Fruit fly (Drosophila melanogaster): Measurements from ENCODE around the gene CG14691.

Gene CG14691

DNA sequence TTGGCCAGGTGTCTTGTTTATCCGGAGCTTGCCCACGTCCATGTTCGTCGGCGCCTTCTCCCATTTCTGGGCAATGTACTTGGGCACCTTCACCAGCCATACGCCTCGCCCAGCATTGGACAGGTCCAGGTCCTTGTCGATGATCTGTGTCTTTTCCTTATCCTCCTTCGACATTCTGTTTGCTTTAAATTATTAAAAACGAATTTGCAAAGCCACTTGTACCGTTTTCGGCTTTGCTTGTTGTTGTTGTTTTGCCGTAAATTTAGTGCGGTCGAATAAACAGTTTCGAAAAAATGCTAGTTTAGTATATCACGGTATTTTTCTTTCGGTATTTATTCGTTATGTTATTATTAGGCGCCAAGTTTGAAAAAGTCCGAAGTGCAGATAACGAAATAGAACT, 12.1 kb upstream of the CG14691 start, which contains the start of gene TfIIFbeta:
TfIIFbeta (minus strand) TSS at position 279 of the 400 bp plus-strand sequence.
- TF ChIP-seq ttk (optimal IDR thresholded peaks at IDR 0.05) (no peak), h (optimal IDR thresholded peaks at IDR 0.05) (no peak), Myc (optimal IDR thresholded peaks at IDR 0.05) (no peak), Sin3A (optimal IDR thresholded peaks at IDR 0.05) (no peak), psq (optimal IDR thresholded peaks at IDR 0.05) (no peak), insv (optimal IDR thresholded peaks at IDR 0.05) (no peak)

dm6 chr3R:10761980-10762379, 6.5 kb upstream of the CG14691 start:
- TF ChIP-seq insv (optimal IDR thresholded peaks at IDR 0.05) (no peak), h (optimal IDR thresholded peaks at IDR 0.05) (no peak), Myc (optimal IDR thresholded peaks at IDR 0.05) (no peak), psq (optimal IDR thresholded peaks at IDR 0.05) (no peak), ttk (optimal IDR thresholded peaks at IDR 0.05) (no peak), Sin3A (optimal IDR thresholded peaks at IDR 0.05) (no peak)

dm6 chr3R:10760966-10761855, 5.8 kb upstream of the CG14691 start, which contains the start of the genes MED7 and Cap-H2:
TSS of gene MED7 (minus strand) at chr3R:10761032.
TSS of gene Cap-H2 (plus strand) at chr3R:10761310.
- TF ChIP-seq psq (optimal IDR thresholded peaks at IDR 0.05): peak; percentile 26
- no peak for TF ChIP-seq h (optimal IDR thresholded peaks at IDR 0.05)

dm6 chr3R:10759348-10759847, 4.0 kb upstream of the CG14691 start, which contains the start of gene CG31272:
TSS of gene CG31272 (minus strand) at chr3R:10759398.
- TF ChIP-seq h (optimal IDR thresholded peaks at IDR 0.05): no peak
- no peak for TF ChIP-seq psq (optimal IDR thresholded peaks at IDR 0.05)
- TF ChIP-seq insv (optimal IDR thresholded peaks at IDR 0.05): no peak
- no peak for TF ChIP-seq Myc (optimal IDR thresholded peaks at IDR 0.05)
- TF ChIP-seq Sin3A (optimal IDR thresholded peaks at IDR 0.05): no peak
- no peak for TF ChIP-seq ttk (optimal IDR thresholded peaks at IDR 0.05)

dm6 chr3R:10751061-10751460, 4.4 kb downstream of the CG14691 start, which contains the start of gene TkR86C:
TSS of gene TkR86C (minus strand) at chr3R:10751228.
- no peak for TF ChIP-seq psq (optimal IDR thresholded peaks at IDR 0.05)
- TF ChIP-seq ttk (optimal IDR thresholded peaks at IDR 0.05): no peak
- TF ChIP-seq h (optimal IDR thresholded peaks at IDR 0.05): no peak
- no peak for TF ChIP-seq insv (optimal IDR thresholded peaks at IDR 0.05)
- TF ChIP-seq Sin3A (optimal IDR thresholded peaks at IDR 0.05): no peak
- no peak for TF ChIP-seq Myc (optimal IDR thresholded peaks at IDR 0.05)

DNA sequence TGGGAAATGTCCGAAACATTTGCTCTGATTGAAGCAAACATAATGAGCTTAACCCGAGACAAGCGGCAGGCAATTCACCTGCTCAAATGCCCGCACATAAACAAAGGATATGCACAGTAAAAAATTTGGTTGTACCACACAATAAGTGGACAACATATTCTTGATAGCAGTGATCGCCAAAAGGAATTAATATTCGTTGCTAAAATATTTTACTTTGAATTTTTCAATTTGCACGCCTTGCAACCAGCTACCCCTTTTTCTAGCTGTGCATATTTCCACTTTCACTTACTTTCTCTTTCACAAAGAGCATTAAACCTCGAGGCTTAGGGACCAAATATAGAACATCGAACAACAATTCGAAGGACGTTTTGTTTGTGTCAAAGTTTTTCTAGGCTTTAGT, 7.8 kb downstream of the CG14691 start:
- TF ChIP-seq Sin3A (optimal IDR thresholded peaks at IDR 0.05) (no peak), ttk (optimal IDR thresholded peaks at IDR 0.05) (no peak), Myc (optimal IDR thresholded peaks at IDR 0.05) (no peak)

- no peak for TF ChIP-seq ttk (optimal IDR thresholded peaks at IDR 0.05)
These were observed 19.6 kb downstream of the CG14691 start, which contains the start of gene tomboy20 for dm6 chr3R:10735857-10736256. TSS of gene tomboy20 (minus strand) at chr3R:10735957.

DNA sequence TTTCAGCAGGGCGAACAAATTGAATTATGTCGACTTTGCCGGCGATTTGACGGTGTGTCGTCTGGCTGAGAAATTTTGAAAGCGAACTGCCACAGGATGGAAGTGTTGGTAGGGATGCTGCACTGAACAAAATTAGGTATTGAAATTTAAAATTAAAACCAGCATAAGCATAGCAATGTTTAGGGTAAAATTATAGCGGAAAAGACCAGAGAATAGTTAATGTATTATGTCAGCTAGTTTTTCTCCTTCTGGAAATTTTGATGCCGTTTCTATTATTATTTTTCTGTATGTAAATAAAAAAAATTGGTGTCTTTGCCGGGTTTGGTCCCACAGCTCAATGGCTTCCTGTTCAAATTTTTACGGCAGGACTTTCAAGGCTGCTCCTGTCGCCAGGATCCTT, 28.7 kb downstream of the CG14691 start:
- TF ChIP-seq psq (optimal IDR thresholded peaks at IDR 0.05): no peak
- TF ChIP-seq Sin3A (optimal IDR thresholded peaks at IDR 0.05): no peak
- TF ChIP-seq h (optimal IDR thresholded peaks at IDR 0.05): no peak
- no peak for TF ChIP-seq Myc (optimal IDR thresholded peaks at IDR 0.05)
- TF ChIP-seq insv (optimal IDR thresholded peaks at IDR 0.05): no peak
- TF ChIP-seq ttk (optimal IDR thresholded peaks at IDR 0.05): no peak

- no peak for TF ChIP-seq ttk (optimal IDR thresholded peaks at IDR 0.05)
- TF ChIP-seq insv (optimal IDR thresholded peaks at IDR 0.05): no peak
- no peak for TF ChIP-seq psq (optimal IDR thresholded peaks at IDR 0.05)
- no peak for TF ChIP-seq Sin3A (optimal IDR thresholded peaks at IDR 0.05)
- no peak for TF ChIP-seq Myc (optimal IDR thresholded peaks at IDR 0.05)
- TF ChIP-seq h (optimal IDR thresholded peaks at IDR 0.05): no peak
These were observed 40.9 kb downstream of the CG14691 start, which contains the start of gene CG4073 for dm6 chr3R:10714498-10714897. TSS of gene CG4073 (plus strand) at chr3R:10714798.

DNA sequence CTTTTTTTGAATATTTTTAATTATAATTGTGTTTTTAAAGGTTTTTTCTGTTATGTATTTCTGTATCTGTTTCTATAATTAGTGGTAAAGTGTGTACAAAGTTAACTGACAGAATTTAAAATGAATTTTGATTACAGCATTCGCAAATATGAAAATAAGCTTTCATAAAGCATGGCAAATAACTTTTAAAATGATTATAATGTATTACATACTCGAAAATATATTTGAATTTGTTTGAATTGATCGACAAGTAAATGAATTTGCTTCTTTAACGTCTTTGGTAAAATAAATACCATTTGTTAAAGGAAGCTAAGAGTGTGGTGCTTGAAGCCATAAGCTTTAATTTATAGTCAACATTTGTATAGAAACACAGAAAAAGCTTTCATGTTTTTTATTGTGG, 44.3 kb downstream of the CG14691 start, which contains the start of gene CG14689:
CG14689 (minus strand) TSS at position 101 of the 400 bp plus-strand sequence.
- no peak for TF ChIP-seq Sin3A (optimal IDR thresholded peaks at IDR 0.05)
- TF ChIP-seq h (optimal IDR thresholded peaks at IDR 0.05): no peak
- no peak for TF ChIP-seq Myc (optimal IDR thresholded peaks at IDR 0.05)
- TF ChIP-seq insv (optimal IDR thresholded peaks at IDR 0.05): no peak
- no peak for TF ChIP-seq psq (optimal IDR thresholded peaks at IDR 0.05)
- TF ChIP-seq ttk (optimal IDR thresholded peaks at IDR 0.05): no peak

DNA sequence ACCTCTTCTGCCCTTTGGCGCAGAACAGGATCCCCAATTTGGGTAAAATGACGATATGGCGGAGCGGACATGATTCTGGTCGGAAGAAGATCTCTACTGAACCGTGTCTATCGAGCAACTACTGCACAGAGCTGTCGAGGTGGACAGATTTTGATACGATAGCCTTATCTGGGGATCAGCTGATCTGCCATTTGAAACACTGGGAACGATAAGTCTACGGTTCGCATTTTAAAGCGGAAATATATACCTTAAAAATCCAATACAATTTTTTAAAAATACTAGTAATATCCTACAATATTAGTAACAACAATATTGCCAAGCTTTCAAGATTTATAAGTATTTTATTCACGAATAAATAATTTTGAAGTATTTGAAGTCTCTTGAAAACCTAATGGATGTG, 46.2 kb downstream of the CG14691 start, which contains the start of gene CG31373:
CG31373 (minus strand) TSS at position 101 of the 400 bp plus-strand sequence.
- no peak for TF ChIP-seq Sin3A (optimal IDR thresholded peaks at IDR 0.05)
- no peak for TF ChIP-seq ttk (optimal IDR thresholded peaks at IDR 0.05)
- TF ChIP-seq psq (optimal IDR thresholded peaks at IDR 0.05): no peak
- no peak for TF ChIP-seq Myc (optimal IDR thresholded peaks at IDR 0.05)
- TF ChIP-seq insv (optimal IDR thresholded peaks at IDR 0.05): no peak
- TF ChIP-seq h (optimal IDR thresholded peaks at IDR 0.05): no peak

DNA sequence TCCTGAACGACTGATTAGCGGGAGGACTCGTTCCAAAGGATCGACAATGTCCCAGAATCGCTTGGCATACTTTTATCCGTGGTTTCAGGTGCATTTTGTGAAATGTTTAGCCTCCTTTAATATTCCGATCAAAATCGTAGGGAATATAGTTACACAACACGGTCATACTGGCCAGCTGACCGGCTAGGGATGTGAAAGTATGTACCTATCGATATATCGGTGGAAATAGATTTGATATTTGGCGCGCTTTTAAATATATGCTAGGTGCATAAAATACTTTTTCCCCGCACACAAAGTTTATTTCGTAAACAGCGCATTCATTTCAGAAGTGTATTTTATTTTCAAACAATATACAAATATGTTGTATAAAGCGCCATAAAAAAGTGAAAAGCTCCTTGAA, 47.3 kb downstream of the CG14691 start, which contains the start of gene CG31278:
CG31278 (minus strand) TSS at position 172 of the 400 bp plus-strand sequence.
- no peak for TF ChIP-seq insv (optimal IDR thresholded peaks at IDR 0.05)
- no peak for TF ChIP-seq ttk (optimal IDR thresholded peaks at IDR 0.05)
- no peak for TF ChIP-seq h (optimal IDR thresholded peaks at IDR 0.05)
- no peak for TF ChIP-seq Myc (optimal IDR thresholded peaks at IDR 0.05)
- TF ChIP-seq Sin3A (optimal IDR thresholded peaks at IDR 0.05): no peak
- TF ChIP-seq psq (optimal IDR thresholded peaks at IDR 0.05): no peak
